Fruit fly (Drosophila melanogaster) whole organism, embryonic: ENCODE measurements around the gene kek2.

Source experiments
- Aef1 ChIP-seq: fragments of 200-800 bp; sonication (Bioruptor generic); IDR thresholded peaks from 3 replicates; pipeline ENCODE4 v1.3.6; 2022; ENCODE audit warnings: missing biosample characterization, missing genetic modification characterization
- Atf-2 ChIP-seq: fragments of 200-800 bp; sonication (Bioruptor generic); optimal IDR thresholded peaks from 2 replicates; lab custom pipeline; 2016; ENCODE audit warnings: missing biosample characterization, missing genetic modification characterization
- CG10209 ChIP-seq: fragments of 200-800 bp; sonication (Bioruptor generic); optimal IDR thresholded peaks from 3 replicates; lab custom pipeline; 2017; ENCODE audit warnings: missing biosample characterization, mild to moderate bottlenecking, missing genetic modification characterization, missing genetic modification reagents
- CG10543 ChIP-seq: fragments of 200-800 bp; sonication (Bioruptor generic); optimal IDR thresholded peaks from 3 replicates; lab custom pipeline; 2017; ENCODE audit warnings: missing biosample characterization, mild to moderate bottlenecking, missing genetic modification characterization, moderate library complexity
- CG11247 ChIP-seq: fragments of 200-800 bp; sonication (Bioruptor generic); IDR thresholded peaks from 2 replicates; pipeline ENCODE4 v1.3.6; 2022; ENCODE audit warnings: missing biosample characterization, missing genetic modification characterization
- CG11398 ChIP-seq: fragments of 200-800 bp; sonication (Bioruptor generic); optimal IDR thresholded peaks from 2 replicates; lab custom pipeline; 2016; ENCODE audit warnings: missing biosample characterization, missing genetic modification characterization
- CG11695 ChIP-seq: fragments of 200-800 bp; sonication (Bioruptor generic); IDR thresholded peaks from 3 replicates; pipeline ENCODE4 v1.3.6; 2022; ENCODE audit warnings: missing biosample characterization, missing genetic modification characterization
- CG12219 ChIP-seq: fragments of 200-800 bp; sonication (Bioruptor generic); optimal IDR thresholded peaks from 3 replicates; lab custom pipeline; 2018; ENCODE audit warnings: missing biosample characterization, mild to moderate bottlenecking, missing genetic modification characterization
- CG13624 ChIP-seq: fragments of 200-800 bp; sonication (Bioruptor generic); optimal IDR thresholded peaks from 2 replicates; lab custom pipeline; 2016; ENCODE audit warnings: missing biosample characterization, missing genetic modification characterization
- CG1792 ChIP-seq: fragments of 200-800 bp; sonication (Bioruptor generic); optimal IDR thresholded peaks from 2 replicates; lab custom pipeline; 2016; ENCODE audit warnings: missing biosample characterization, missing genetic modification characterization
- CG18599 ChIP-seq: fragments of 200-800 bp; sonication (Bioruptor generic); optimal IDR thresholded peaks from 3 replicates; lab custom pipeline; 2017; ENCODE audit warnings: missing biosample characterization, missing genetic modification characterization, mild to moderate bottlenecking, moderate library complexity, missing genetic modification reagents
- CG30431 ChIP-seq: fragments of 200-800 bp; sonication (Bioruptor generic); optimal IDR thresholded peaks from 2 replicates; lab custom pipeline; 2017; ENCODE audit warnings: missing biosample characterization, missing genetic modification characterization
- CG3163 ChIP-seq: fragments of 200-800 bp; sonication (Bioruptor generic); optimal IDR thresholded peaks from 3 replicates; lab custom pipeline; 2016; ENCODE audit warnings: missing biosample characterization, missing genetic modification characterization
- CG4282 ChIP-seq: fragments of 200-800 bp; sonication (Bioruptor generic); optimal IDR thresholded peaks from 2 replicates; lab custom pipeline; 2016; ENCODE audit warnings: missing biosample characterization, missing genetic modification characterization
- CG4404 ChIP-seq: fragments of 200-800 bp; sonication (Bioruptor generic); IDR thresholded peaks from 2 replicates; pipeline ENCODE4 v1.3.6; 2022; ENCODE audit warnings: missing biosample characterization, missing genetic modification characterization
- CG5180 ChIP-seq: fragments of 200-800 bp; sonication (Bioruptor generic); optimal IDR thresholded peaks from 3 replicates; lab custom pipeline; 2017; ENCODE audit warnings: missing biosample characterization, missing genetic modification characterization, mild to moderate bottlenecking, moderate library complexity, missing genetic modification reagents
- CG5245 ChIP-seq: fragments of 200-800 bp; sonication (Bioruptor generic); optimal IDR thresholded peaks from 3 replicates; lab custom pipeline; 2016; ENCODE audit warnings: missing biosample characterization, missing genetic modification characterization
- CG6765 ChIP-seq: fragments of 200-800 bp; sonication (Bioruptor generic); optimal IDR thresholded peaks from 3 replicates; lab custom pipeline; 2017; ENCODE audit warnings: missing biosample characterization, mild to moderate bottlenecking, missing genetic modification characterization
- CG7556 ChIP-seq: fragments of 200-800 bp; sonication (Bioruptor generic); optimal IDR thresholded peaks from 2 replicates; lab custom pipeline; 2017; ENCODE audit warnings: missing biosample characterization, mild to moderate bottlenecking, missing genetic modification characterization
- CG7839 ChIP-seq: fragments of 200-800 bp; sonication (Bioruptor generic); optimal IDR thresholded peaks from 3 replicates; lab custom pipeline; 2018; ENCODE audit warnings: missing biosample characterization, mild to moderate bottlenecking, missing genetic modification characterization, moderate library complexity
- CG9932 ChIP-seq: fragments of 200-800 bp; sonication (Bioruptor generic); IDR thresholded peaks from 2 replicates; pipeline ENCODE4 v1.3.6; 2022; ENCODE audit warnings: missing biosample characterization, missing genetic modification characterization
- CoRest ChIP-seq: fragments of 200-800 bp; sonication (Bioruptor generic); optimal IDR thresholded peaks from 3 replicates; lab custom pipeline; 2018; ENCODE audit warnings: missing biosample characterization, mild to moderate bottlenecking, missing genetic modification characterization, moderate library complexity
- Deaf1 ChIP-seq: fragments of 200-800 bp; optimal IDR thresholded peaks from 3 replicates; lab custom pipeline; 2019; ENCODE audit warnings: missing biosample characterization, mild to moderate bottlenecking, missing genetic modification characterization, moderate library complexity
- Elba2 ChIP-seq: fragments of 200-800 bp; sonication (Bioruptor generic); optimal IDR thresholded peaks from 3 replicates; lab custom pipeline; 2016; ENCODE audit warnings: missing biosample characterization, missing genetic modification characterization
- HLHmδ ChIP-seq: fragments of 200-800 bp; sonication (Bioruptor generic); optimal IDR thresholded peaks from 2 replicates; lab custom pipeline; 2018; ENCODE audit warnings: missing biosample characterization, mild to moderate bottlenecking, missing genetic modification characterization, moderate library complexity
- Hmx ChIP-seq: fragments of 200-800 bp; sonication (Bioruptor generic); optimal IDR thresholded peaks from 2 replicates; lab custom pipeline; 2016; ENCODE audit warnings: missing biosample characterization, missing genetic modification characterization
- MTF-1 ChIP-seq: fragments of 200-800 bp; sonication (Bioruptor generic); optimal IDR thresholded peaks from 2 replicates; lab custom pipeline; 2018; ENCODE audit warnings: missing biosample characterization, mild to moderate bottlenecking, missing genetic modification characterization, borderline replicate concordance
- NFAT ChIP-seq: fragments of 200-800 bp; sonication (Bioruptor generic); IDR thresholded peaks from 2 replicates; pipeline ENCODE4 v1.3.6; 2022; ENCODE audit warnings: missing biosample characterization, missing genetic modification characterization
- Oli ChIP-seq: fragments of 200-800 bp; sonication (Bioruptor generic); optimal IDR thresholded peaks from 2 replicates; lab custom pipeline; 2018; ENCODE audit warnings: missing biosample characterization, mild to moderate bottlenecking, missing genetic modification characterization, moderate library complexity
- Opbp ChIP-seq: fragments of 200-800 bp; sonication (Bioruptor generic); IDR thresholded peaks from 3 replicates; pipeline ENCODE4 v1.3.6; 2022; ENCODE audit warnings: missing biosample characterization, missing genetic modification characterization; ENCODE audit not compliant: partially characterized antibody
- btn ChIP-seq: fragments of 200-800 bp; sonication (Bioruptor generic); optimal IDR thresholded peaks from 2 replicates; lab custom pipeline; 2016; ENCODE audit warnings: missing biosample characterization, missing genetic modification characterization
- caup ChIP-seq: fragments of 200-800 bp; sonication (Bioruptor generic); optimal IDR thresholded peaks from 3 replicates; lab custom pipeline; 2017; ENCODE audit warnings: missing biosample characterization, mild to moderate bottlenecking, missing genetic modification characterization, moderate library complexity; ENCODE audit not compliant: severe bottlenecking
- crp ChIP-seq, 2 experiments: fragments of 200-800 bp; sonication (Bioruptor generic); optimal IDR thresholded peaks; 2 replicates in 1 of 2; 3 replicates in 1 of 2; lab custom pipeline; 2017; ENCODE audit warnings: missing biosample characterization in 2 of 2, missing genetic modification characterization in 2 of 2, mild to moderate bottlenecking in 1 of 2, moderate library complexity in 1 of 2
- cwo ChIP-seq: fragments of 200-800 bp; sonication (Bioruptor generic); optimal IDR thresholded peaks from 3 replicates; lab custom pipeline; 2017; ENCODE audit warnings: missing biosample characterization, missing genetic modification characterization, mild to moderate bottlenecking, moderate library complexity, missing genetic modification reagents
- dimm ChIP-seq: fragments of 200-800 bp; sonication (Bioruptor generic); IDR thresholded peaks from 2 replicates; pipeline ENCODE4 v1.3.6; 2022; ENCODE audit warnings: missing biosample characterization, missing genetic modification characterization
- dmrt99B ChIP-seq: fragments of 200-800 bp; sonication (Bioruptor generic); optimal IDR thresholded peaks from 2 replicates; lab custom pipeline; 2018; ENCODE audit warnings: missing biosample characterization, mild to moderate bottlenecking, missing genetic modification characterization, moderate library complexity
- en ChIP-seq: fragments of 200-800 bp; sonication (Bioruptor generic); optimal IDR thresholded peaks from 2 replicates; lab custom pipeline; 2016; ENCODE audit warnings: missing biosample characterization, missing genetic modification characterization
- gce ChIP-seq: fragments of 200-800 bp; sonication (Bioruptor generic); IDR thresholded peaks from 3 replicates; pipeline ENCODE4 v1.3.6; 2022; ENCODE audit warnings: missing biosample characterization, missing genetic modification characterization
- ind ChIP-seq: fragments of 200-800 bp; sonication (Bioruptor generic); optimal IDR thresholded peaks from 3 replicates; lab custom pipeline; 2016; ENCODE audit warnings: missing biosample characterization, missing genetic modification characterization
- kah ChIP-seq: fragments of 200-800 bp; sonication (Bioruptor generic); optimal IDR thresholded peaks from 2 replicates; lab custom pipeline; 2018; ENCODE audit warnings: missing biosample characterization, mild to moderate bottlenecking, missing genetic modification characterization
- nmo ChIP-seq: fragments of 200-800 bp; sonication (Bioruptor generic); optimal IDR thresholded peaks from 2 replicates; lab custom pipeline; 2018; ENCODE audit warnings: missing biosample characterization, mild to moderate bottlenecking, missing genetic modification characterization, moderate library complexity
- otp ChIP-seq: fragments of 200-800 bp; sonication (Bioruptor generic); IDR thresholded peaks from 3 replicates; pipeline ENCODE4, ENCODE4 v1.3.6; 2022; ENCODE audit warnings: missing biosample characterization, missing genetic modification characterization
- pb ChIP-seq: fragments of 200-800 bp; sonication (Bioruptor generic); optimal IDR thresholded peaks from 3 replicates; lab custom pipeline; 2016; ENCODE audit warnings: missing biosample characterization, missing genetic modification characterization
- pfk ChIP-seq: fragments of 200-800 bp; sonication (Bioruptor generic); optimal IDR thresholded peaks from 2 replicates; lab custom pipeline; 2018; ENCODE audit warnings: missing biosample characterization, mild to moderate bottlenecking, missing genetic modification characterization, moderate library complexity
- salm ChIP-seq: fragments of 200-800 bp; sonication (Bioruptor generic); optimal IDR thresholded peaks from 2 replicates; lab custom pipeline; 2018; ENCODE audit warnings: missing biosample characterization, mild to moderate bottlenecking, missing genetic modification characterization
- scrt ChIP-seq: fragments of 200-800 bp; sonication (Bioruptor generic); optimal IDR thresholded peaks from 2 replicates; lab custom pipeline; 2018; ENCODE audit warnings: missing biosample characterization, mild to moderate bottlenecking, missing genetic modification characterization, moderate library complexity
- shn ChIP-seq: fragments of 200-800 bp; sonication (Bioruptor generic); optimal IDR thresholded peaks from 3 replicates; lab custom pipeline; 2016; ENCODE audit warnings: missing biosample characterization, missing genetic modification characterization
- stwl ChIP-seq: fragments of 200-800 bp; sonication (Bioruptor generic); optimal IDR thresholded peaks from 3 replicates; lab custom pipeline; 2018; ENCODE audit warnings: missing biosample characterization, mild to moderate bottlenecking, missing genetic modification characterization, moderate library complexity
- vfl ChIP-seq: fragments of 200-800 bp; sonication (Bioruptor generic); optimal IDR thresholded peaks from 2 replicates; lab custom pipeline; 2016; ENCODE audit warnings: missing biosample characterization, missing genetic modification characterization
- vnd ChIP-seq: fragments of 200-800 bp; sonication (Bioruptor generic); IDR thresholded peaks from 3 replicates; pipeline ENCODE4 v1.3.6; 2022; ENCODE audit warnings: missing biosample characterization, missing genetic modification characterization; ENCODE audit not compliant: partially characterized antibody
- yki ChIP-seq: fragments of >200 bp; optimal IDR thresholded peaks from 3 replicates; lab custom pipeline; 2018

kek2 gene

dm6 chr2L:11628292-11628691 lies 46.6 kb downstream of the kek2 start (continued):
- TF ChIP-seq CG11695 (GFP tag; lab: Robert Waterston, UW) (0 out of 3 replicates have a peak, but pooled peaks have one; percentile 32), NFAT (GFP tag; lab: Robert Waterston, UW) (no peak), Hmx (GFP tag; lab: Kevin White, UChicago) (no peak), caup (GFP tag; lab: Kevin White, UChicago) (peak; percentile 37), ind (GFP tag; lab: Kevin White, UChicago) (no peak), vnd (GFP tag; lab: Robert Waterston, UW) (no peak), CG11247 (GFP tag; lab: Robert Waterston, UW) (no peak), kah (GFP tag; lab: Kevin White, UChicago) (no peak), yki (no peak), pb (GFP tag; lab: Kevin White, UChicago) (no peak), vfl (GFP tag; lab: Kevin White, UChicago) (no peak), CG30431 (no peak), CG18599 (peak; percentile 68), CG11398 (GFP tag; lab: Kevin White, UChicago) (no peak), Atf-2 (GFP tag; lab: Kevin White, UChicago) (no peak), CG5245 (GFP tag; lab: Kevin White, UChicago) (no peak), CG10543 (no peak), CG13624 (no peak), CG4404 (GFP tag; lab: Robert Waterston, UW) (no peak), CG6765 (GFP tag; lab: Kevin White, UChicago) (no peak), MTF-1 (GFP tag; lab: Kevin White, UChicago) (no peak), Aef1 (no peak), btn (GFP tag; lab: Kevin White, UChicago) (no peak), CG7556 (peak; percentile 56), CG9932 (GFP tag; lab: Robert Waterston, UW) (no peak), Oli (tag; lab: Kevin White, UChicago) (peak; percentile 4), CG7839 (no peak), crp (GFP tag; optimal IDR thresholded peaks at IDR 0.05; lab: Kevin White, UChicago) (no peak), CG4282 (GFP tag; lab: Kevin White, UChicago) (no peak), CG1792 (GFP tag; lab: Kevin White, UChicago) (no peak), Deaf1 (tag; lab: Kevin White, UChicago) (peak; percentile 14), en (GFP tag; lab: Kevin White, UChicago) (no peak), otp (GFP tag; lab: Robert Waterston, UW) (no peak), CoRest (peak; percentile 25), Opbp (GFP tag; lab: Robert Waterston, UW) (no peak), stwl (no peak), cwo (GFP tag; lab: Kevin White, UChicago) (peak; percentile 35), dmrt99B (tag; lab: Kevin White, UChicago) (peak; percentile 41), CG10209 (GFP tag; lab: Kevin White, UChicago) (no peak), gce (no peak), scrt (GFP tag; lab: Kevin White, UChicago) (no peak), nmo (GFP tag; lab: Kevin White, UChicago) (no peak), CG5180 (GFP tag; lab: Kevin White, UChicago) (no peak), CG12219 (GFP tag; lab: Kevin White, UChicago) (no peak), Elba2 (GFP tag; lab: Kevin White, UChicago) (no peak), CG3163 (no peak), dimm (no peak), pfk (GFP tag; lab: Kevin White, UChicago) (no peak), shn (GFP tag; lab: Kevin White, UChicago) (no peak), salm (no peak), HLHmδ (GFP tag; lab: Kevin White, UChicago) (no peak)
